Worm (Caenorhabditis elegans) whole organism, midembryonic: ENCODE results near the gene F09E5.8.
A peak's percentile ranks its signal among the peaks of the same experiment; 100 is the strongest.

Source experiments
- T22C8.4 ChIP-seq: fragments of 200-800 bp; sonication (Bioruptor generic); IDR thresholded peaks from 2 replicates; pipeline ENCODE4 v1.3.6; 2022; ENCODE audit warnings: missing genetic modification characterization, missing compliant biosample characterization
- cog-1 ChIP-seq: sonication (generic microtip); optimal IDR thresholded peaks from 2 replicates; lab custom pipeline; 2016; ENCODE audit warnings: missing genetic modification characterization, missing compliant biosample characterization
- flt-1 ChIP-seq: fragments of 200-800 bp; sonication (Bioruptor generic); IDR thresholded peaks from 2 replicates; pipeline ENCODE4 v1.3.6; 2022; ENCODE audit warnings: missing genetic modification characterization, missing compliant biosample characterization
- klf-2 ChIP-seq: fragments of 200-800 bp; sonication (Bioruptor generic); conservative IDR thresholded peaks from 2 replicates; pipeline ENCODE4 v1.3.6; 2022; ENCODE audit warnings: missing genetic modification reagents, missing genetic modification characterization, missing compliant biosample characterization
- med-1 ChIP-seq: sonication (generic microtip); optimal IDR thresholded peaks from 2 replicates; lab custom pipeline; 2017; ENCODE audit warnings: missing genetic modification characterization, mild to moderate bottlenecking, missing compliant biosample characterization, antibody characterized with exemption, missing genetic modification reagents; ENCODE audit not compliant: insufficient read depth
- ref-1 ChIP-seq: fragments of 200-800 bp; sonication (Bioruptor generic); conservative IDR thresholded peaks from 2 replicates; pipeline ENCODE4 v1.3.6; 2022; ENCODE audit warnings: missing genetic modification reagents, missing genetic modification characterization, missing compliant biosample characterization
- tab-1 ChIP-seq: fragments of 200-800 bp; sonication (Bioruptor generic); IDR thresholded peaks from 2 replicates; pipeline ENCODE4 v1.3.6; 2022; ENCODE audit warnings: missing genetic modification characterization, missing compliant biosample characterization
- ztf-23 ChIP-seq: fragments of 200-800 bp; sonication (Bioruptor generic); IDR thresholded peaks from 2 replicates; pipeline ENCODE4 v1.3.6; 2022; ENCODE audit warnings: missing genetic modification reagents, missing genetic modification characterization, missing compliant biosample characterization
- ztf-29 ChIP-seq: fragments of 200-800 bp; sonication (Bioruptor generic); IDR thresholded peaks from 2 replicates; pipeline ENCODE4 v1.3.6; 2022; ENCODE audit warnings: missing genetic modification reagents, missing genetic modification characterization, missing compliant biosample characterization

DNA sequence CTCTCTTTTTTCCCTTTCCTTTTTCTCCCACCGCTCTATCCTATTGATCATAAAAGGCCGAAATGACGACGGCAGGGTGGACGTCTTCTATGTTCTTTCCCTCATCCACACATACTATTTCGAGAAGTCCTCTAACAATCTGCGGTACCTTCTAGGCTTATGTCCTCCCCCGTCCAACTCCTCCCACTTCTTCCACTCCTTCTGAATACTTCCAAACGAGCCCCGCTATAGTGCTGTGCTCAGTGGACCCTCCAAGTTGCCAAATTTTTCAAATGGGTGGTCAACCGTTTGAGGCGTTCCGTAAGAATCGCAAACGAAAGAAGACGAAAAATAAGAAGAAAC, 14.5 kb upstream of the F09E5.8 start:
- 0 out of 2 replicates have a peak, but pooled peaks have one; percentile 8 for TF ChIP-seq flt-1 (GFP tag; lab: Robert Waterston, UW)
- no peak for TF ChIP-seq tab-1
- TF ChIP-seq cog-1: no peak
- no peak for TF ChIP-seq klf-2 (GFP tag; lab: Robert Waterston, UW)
- no peak for TF ChIP-seq ref-1
- TF ChIP-seq med-1 (GFP tag; lab: Kevin White, UChicago): no peak
- 0 out of 2 replicates have a peak, but pooled peaks have one; percentile 42 for TF ChIP-seq ztf-29
- no peak for TF ChIP-seq T22C8.4 (GFP tag; lab: Robert Waterston, UW)
- TF ChIP-seq ztf-23 (GFP tag; lab: Robert Waterston, UW): peak; percentile 63; the same call in 1 of the 2 replicates
